Fruit fly (Drosophila melanogaster) whole organism, prepupa: ENCODE results near the gene CG13385.

Experiments used
- Blimp-1 ChIP-seq: fragments of 200-800 bp; sonication (Bioruptor generic); optimal IDR thresholded peaks from 3 replicates; lab custom pipeline; 2017; ENCODE audit warnings: missing biosample characterization, missing genetic modification characterization, mild to moderate bottlenecking, moderate library complexity, missing genetic modification reagents
- CG10631 ChIP-seq: fragments of 200-800 bp; sonication (Bioruptor generic); optimal IDR thresholded peaks from 2 replicates; lab custom pipeline; 2016; ENCODE audit warnings: missing biosample characterization, missing genetic modification characterization
- CG11294 ChIP-seq: fragments of 200-800 bp; sonication (Bioruptor generic); IDR thresholded peaks from 2 replicates; pipeline ENCODE4 v1.3.6; 2022; ENCODE audit warnings: missing biosample characterization, missing genetic modification characterization
- CG11902 ChIP-seq: fragments of 200-800 bp; sonication (Bioruptor generic); optimal IDR thresholded peaks from 3 replicates; lab custom pipeline; 2016; ENCODE audit warnings: missing biosample characterization, missing genetic modification characterization
- CG15336 ChIP-seq: fragments of 200-800 bp; sonication (Bioruptor generic); IDR thresholded peaks from 2 replicates; pipeline ENCODE4 v1.3.6; 2022; ENCODE audit warnings: missing biosample characterization, missing genetic modification characterization
- CG1621 ChIP-seq: fragments of 200-800 bp; sonication (Bioruptor generic); optimal IDR thresholded peaks from 3 replicates; lab custom pipeline; 2018; ENCODE audit warnings: missing biosample characterization, mild to moderate bottlenecking, missing genetic modification characterization
- CG16779 ChIP-seq: fragments of 200-800 bp; sonication (Bioruptor generic); optimal IDR thresholded peaks from 3 replicates; lab custom pipeline; 2017; ENCODE audit warnings: missing biosample characterization, mild to moderate bottlenecking, missing genetic modification characterization
- CG3032 ChIP-seq: fragments of 200-800 bp; optimal IDR thresholded peaks from 2 replicates; lab custom pipeline; 2019; ENCODE audit warnings: missing biosample characterization, mild to moderate bottlenecking, missing genetic modification characterization, moderate library complexity
- CG31627 ChIP-seq: fragments of 200-800 bp; sonication (Bioruptor generic); optimal IDR thresholded peaks from 3 replicates; lab custom pipeline; 2016; ENCODE audit warnings: missing biosample characterization, missing genetic modification characterization
- CG4318 ChIP-seq: fragments of 200-800 bp; sonication (Bioruptor generic); optimal IDR thresholded peaks from 3 replicates; lab custom pipeline; 2017; ENCODE audit warnings: missing biosample characterization, mild to moderate bottlenecking, missing genetic modification characterization
- CG6276 ChIP-seq: fragments of 200-800 bp; sonication (Bioruptor generic); optimal IDR thresholded peaks from 2 replicates; lab custom pipeline; 2017; ENCODE audit warnings: missing biosample characterization, mild to moderate bottlenecking, missing genetic modification characterization
- CG6792 ChIP-seq: fragments of 200-800 bp; sonication (Bioruptor generic); optimal IDR thresholded peaks from 3 replicates; lab custom pipeline; 2016; ENCODE audit warnings: missing biosample characterization, missing genetic modification characterization
- CG6808 ChIP-seq: fragments of 200-800 bp; sonication (Bioruptor generic); optimal IDR thresholded peaks from 3 replicates; lab custom pipeline; 2017; ENCODE audit warnings: missing biosample characterization, missing genetic modification characterization, mild to moderate bottlenecking, moderate library complexity, missing genetic modification reagents
- CG7368 ChIP-seq: fragments of 200-800 bp; sonication (Bioruptor generic); optimal IDR thresholded peaks from 3 replicates; lab custom pipeline; 2016; ENCODE audit warnings: missing biosample characterization, missing genetic modification characterization
- CG8119 ChIP-seq: fragments of 200-800 bp; sonication (Bioruptor generic); IDR thresholded peaks from 3 replicates; pipeline ENCODE4 v1.3.6; 2022; ENCODE audit warnings: missing biosample characterization, missing genetic modification characterization
- CG8632 ChIP-seq: fragments of 200-800 bp; sonication (Bioruptor generic); optimal IDR thresholded peaks from 3 replicates; lab custom pipeline; 2016; ENCODE audit warnings: missing biosample characterization, missing genetic modification characterization
- CG9139 ChIP-seq: fragments of 200-800 bp; sonication (Bioruptor generic); optimal IDR thresholded peaks from 3 replicates; lab custom pipeline; 2017; ENCODE audit warnings: missing biosample characterization, mild to moderate bottlenecking, missing genetic modification characterization
- Eip75B ChIP-seq: fragments of 200-800 bp; sonication (Bioruptor generic); optimal IDR thresholded peaks from 3 replicates; lab custom pipeline; 2016; ENCODE audit warnings: missing biosample characterization, missing genetic modification characterization
- Eip78C ChIP-seq: fragments of 200-800 bp; sonication (Bioruptor generic); peaks from one replicate; lab custom pipeline; 2016; ENCODE audit warnings: missing biosample characterization, missing genetic modification characterization
- Ets96B ChIP-seq: fragments of 200-800 bp; optimal IDR thresholded peaks from 2 replicates; lab custom pipeline; 2019; ENCODE audit warnings: missing biosample characterization, mild to moderate bottlenecking, missing genetic modification characterization, moderate library complexity
- Hr4 ChIP-seq: fragments of 200-800 bp; sonication (Bioruptor generic); optimal IDR thresholded peaks from 3 replicates; lab custom pipeline; 2016; ENCODE audit warnings: missing biosample characterization, missing genetic modification characterization
- Lpt ChIP-seq: fragments of 200-800 bp; sonication (Bioruptor generic); optimal IDR thresholded peaks from 3 replicates; lab custom pipeline; 2016; ENCODE audit warnings: missing biosample characterization, missing genetic modification characterization
- Met ChIP-seq: fragments of 200-800 bp; sonication (Bioruptor generic); optimal IDR thresholded peaks from 3 replicates; lab custom pipeline; 2016; ENCODE audit warnings: missing biosample characterization, missing genetic modification characterization
- OdsH ChIP-seq: fragments of 200-800 bp; sonication (Bioruptor generic); optimal IDR thresholded peaks from 3 replicates; lab custom pipeline; 2016; ENCODE audit warnings: missing biosample characterization, missing genetic modification characterization
- Sox102F ChIP-seq: fragments of 200-800 bp; sonication (Bioruptor generic); optimal IDR thresholded peaks from 2 replicates; lab custom pipeline; 2016; ENCODE audit warnings: missing biosample characterization, mild to moderate bottlenecking, missing genetic modification characterization
- Sox14 ChIP-seq: fragments of 200-800 bp; sonication (Bioruptor generic); optimal IDR thresholded peaks from 3 replicates; lab custom pipeline; 2016; ENCODE audit warnings: missing biosample characterization, missing genetic modification characterization
- cyc ChIP-seq: fragments of 200-800 bp; sonication (Bioruptor generic); optimal IDR thresholded peaks from 3 replicates; lab custom pipeline; 2016; ENCODE audit warnings: missing biosample characterization, missing genetic modification characterization
- dac ChIP-seq: fragments of 200-800 bp; sonication (Bioruptor generic); optimal IDR thresholded peaks from 2 replicates; lab custom pipeline; 2017; ENCODE audit warnings: missing biosample characterization, mild to moderate bottlenecking, missing genetic modification characterization
- dsx ChIP-seq: fragments of 200-800 bp; optimal IDR thresholded peaks from 3 replicates; lab custom pipeline; 2019; ENCODE audit warnings: missing biosample characterization, mild to moderate bottlenecking, missing genetic modification characterization, moderate library complexity; ENCODE audit not compliant: poor library complexity, severe bottlenecking
- fd59A ChIP-seq: fragments of 200-800 bp; sonication (Bioruptor generic); optimal IDR thresholded peaks from 2 replicates; lab custom pipeline; 2017; ENCODE audit warnings: missing biosample characterization, mild to moderate bottlenecking, missing genetic modification characterization, missing genetic modification reagents
- fd85E ChIP-seq: fragments of 200-800 bp; sonication (Bioruptor generic); optimal IDR thresholded peaks from 3 replicates; lab custom pipeline; 2016; ENCODE audit warnings: missing biosample characterization, missing genetic modification characterization
- fkh ChIP-seq: fragments of 200-800 bp; sonication (Bioruptor generic); optimal IDR thresholded peaks from 3 replicates; lab custom pipeline; 2017; ENCODE audit warnings: missing biosample characterization, mild to moderate bottlenecking, missing genetic modification characterization, moderate library complexity
- net ChIP-seq: fragments of 200-800 bp; sonication (Bioruptor generic); optimal IDR thresholded peaks from 3 replicates; lab custom pipeline; 2016; ENCODE audit warnings: missing biosample characterization, missing genetic modification characterization
- salr ChIP-seq, 2 experiments: fragments of 200-800 bp; sonication (Bioruptor generic); optimal IDR thresholded peaks; 3 replicates each; lab custom pipeline; 2016 to 2018; ENCODE audit warnings: missing biosample characterization in 2 of 2, missing genetic modification characterization in 2 of 2, mild to moderate bottlenecking in 1 of 2
- svp ChIP-seq: fragments of 200-800 bp; sonication (Bioruptor generic); peaks from one replicate; lab custom pipeline; 2016; ENCODE audit warnings: missing biosample characterization, missing genetic modification characterization
- topi ChIP-seq: fragments of 200-800 bp; sonication (Bioruptor generic); optimal IDR thresholded peaks from 3 replicates; lab custom pipeline; 2016; ENCODE audit warnings: missing biosample characterization, missing genetic modification characterization
- vri ChIP-seq: fragments of 200-800 bp; sonication (Bioruptor generic); optimal IDR thresholded peaks from 3 replicates; lab custom pipeline; 2016; ENCODE audit warnings: missing biosample characterization, mild to moderate bottlenecking, missing genetic modification characterization

CG13385 gene

DNA sequence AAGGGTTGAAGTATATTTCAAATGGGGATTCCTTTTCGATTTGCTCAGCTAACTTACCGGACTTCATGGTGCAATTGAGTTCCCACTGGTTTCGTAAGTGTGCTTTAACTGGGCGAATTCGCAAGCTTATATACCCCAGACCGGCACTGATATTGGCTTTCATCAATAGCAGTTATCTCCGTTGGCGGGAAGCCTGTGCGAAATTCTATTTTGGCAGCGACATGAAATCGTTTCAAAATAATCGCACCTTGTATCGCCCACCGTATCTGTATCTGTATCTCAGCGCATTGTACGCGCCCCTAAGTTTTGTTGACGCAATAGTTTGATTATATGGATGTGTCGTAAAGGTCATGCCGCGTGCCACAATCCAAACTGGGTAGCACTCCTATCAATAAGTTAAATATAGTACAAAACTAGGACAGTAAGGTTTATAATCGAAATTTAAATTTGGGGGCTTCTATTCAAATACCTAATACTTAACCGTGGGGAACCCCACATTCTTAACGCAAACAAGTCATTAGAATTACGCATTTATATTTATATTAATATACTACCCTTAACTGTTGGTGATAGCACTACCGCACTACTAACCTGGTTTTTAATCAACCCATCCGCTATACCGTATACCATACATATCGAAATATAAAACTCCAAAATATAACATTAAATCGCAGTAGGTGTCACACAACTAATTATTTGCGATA is at the start of gene CG13385, which contains the start of gene Peritrophin-15a:
CG13385 (plus strand) TSS at position 654 of the 704 bp plus-strand sequence.
Peritrophin-15a (minus strand) TSS at position 101 of the 704 bp plus-strand sequence.
- TF ChIP-seq fkh (GFP tag; lab: Kevin White, UChicago), result no peak
- no peak for TF ChIP-seq fd85E
- TF ChIP-seq CG11294 (GFP tag; lab: Robert Waterston, UW), result no peak
- TF ChIP-seq Eip78C (GFP tag; lab: Kevin White, UChicago), result no peak
- TF ChIP-seq CG3032 (tag; lab: Kevin White, UChicago), result no peak

DNA sequence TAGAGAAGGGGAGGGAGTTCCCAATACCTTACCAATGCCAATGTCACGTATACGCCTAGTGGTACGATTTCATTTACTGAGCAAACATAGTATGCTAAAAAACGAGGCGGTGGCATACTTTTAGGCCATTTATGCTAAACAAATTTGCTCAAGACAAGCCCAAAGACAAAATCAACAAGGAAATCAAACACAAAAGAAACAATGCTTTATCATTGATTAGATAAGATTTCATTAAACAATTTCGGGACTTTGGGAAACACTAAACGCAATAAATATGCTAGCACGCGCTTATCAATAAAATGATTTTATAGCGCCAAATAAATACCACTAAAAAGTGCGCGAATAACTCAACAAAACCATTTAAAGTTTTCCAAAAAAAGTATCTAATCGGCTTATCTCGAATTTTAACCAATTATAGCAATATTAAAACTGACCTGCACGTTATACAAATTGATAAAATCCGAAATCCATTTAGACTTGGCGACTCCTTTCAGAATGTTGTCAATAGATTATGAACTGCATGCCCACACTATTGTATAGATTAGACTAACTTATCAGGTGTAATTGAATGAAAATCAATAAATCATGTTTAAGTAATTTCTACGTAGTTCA is 45.8 kb upstream of the CG13385 start:
- no peak for TF ChIP-seq CG6808 (GFP tag; lab: Kevin White, UChicago)
- TF ChIP-seq OdsH (GFP tag; lab: Kevin White, UChicago), result no peak
- no peak for TF ChIP-seq Eip78C (GFP tag; lab: Kevin White, UChicago)
- TF ChIP-seq vri (GFP tag; lab: Kevin White, UChicago), result peak; percentile 28
- no peak for TF ChIP-seq CG31627 (GFP tag; lab: Kevin White, UChicago)
- TF ChIP-seq net, result no peak
- TF ChIP-seq CG7368, result no peak
- no peak for TF ChIP-seq CG3032 (tag; lab: Kevin White, UChicago)
- TF ChIP-seq Eip75B (GFP tag; lab: Kevin White, UChicago), result no peak
- no peak for TF ChIP-seq dsx
- TF ChIP-seq fkh (GFP tag; lab: Kevin White, UChicago), result peak; percentile 74

DNA sequence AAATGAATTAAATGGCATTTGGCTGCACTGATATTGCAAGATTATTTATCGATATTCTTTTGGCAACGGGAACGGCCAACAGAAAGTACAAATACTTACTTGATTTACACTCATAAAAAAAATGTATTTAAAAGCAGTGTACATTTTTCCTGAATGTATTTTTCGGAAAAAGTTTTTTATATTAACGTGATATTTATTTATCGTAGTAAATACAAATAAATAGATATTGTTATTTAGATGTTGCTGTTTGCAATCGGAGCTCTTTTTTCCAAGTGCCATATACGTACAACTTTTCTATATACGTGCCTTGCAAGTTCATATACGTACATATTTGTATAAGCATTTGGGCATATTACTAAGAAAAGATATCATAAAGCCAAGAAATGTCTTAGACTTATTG is 45.1 kb upstream of the CG13385 start:
- TF ChIP-seq CG1621 (tag; lab: Kevin White, UChicago) (no peak), fd59A (GFP tag; lab: Kevin White, UChicago) (no peak), CG4318 (no peak), Sox102F (GFP tag; lab: Kevin White, UChicago) (no peak), Lpt (GFP tag; lab: Kevin White, UChicago) (no peak), cyc (GFP tag; lab: Kevin White, UChicago) (peak; percentile 21), Met (GFP tag; lab: Kevin White, UChicago) (peak; percentile 31), topi (GFP tag; lab: Kevin White, UChicago) (peak; percentile 26), CG11902 (GFP tag; lab: Kevin White, UChicago) (no peak), CG15336 (GFP tag; lab: Robert Waterston, UW) (no peak), net (no peak), CG10631 (GFP tag; lab: Kevin White, UChicago) (no peak), salr (GFP tag; optimal IDR thresholded peaks at IDR 0.05; lab: Kevin White, UChicago) (no peak), svp (peak; percentile 51)

DNA sequence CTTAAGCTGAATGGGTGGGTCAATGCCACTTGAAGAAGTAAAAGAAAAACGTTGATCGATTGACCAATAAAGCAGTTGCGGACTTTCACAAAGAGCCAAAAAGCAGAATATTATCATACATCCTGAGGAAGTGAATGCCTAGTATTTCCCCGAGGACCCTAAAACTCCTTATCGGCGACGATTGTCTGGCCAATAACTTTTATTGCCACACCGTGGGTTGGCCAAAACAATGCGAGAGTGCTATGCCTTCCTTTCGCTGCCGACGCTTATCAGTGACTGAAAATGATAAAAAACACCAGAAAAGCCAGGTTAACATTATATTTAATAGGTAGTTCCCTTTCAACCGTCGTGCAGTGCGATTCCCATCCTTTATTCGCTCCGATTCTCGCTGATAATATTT is 44.6 kb upstream of the CG13385 start, which contains the start of gene Mur29B:
Mur29B (plus strand) TSS at position 324 of the 400 bp plus-strand sequence.
- TF ChIP-seq Lpt (GFP tag; lab: Kevin White, UChicago), result no peak
- peak; percentile 50 for TF ChIP-seq vri (GFP tag; lab: Kevin White, UChicago)
- TF ChIP-seq Ets96B, result no peak
- TF ChIP-seq, all 60 proteins: peak for 1

DNA sequence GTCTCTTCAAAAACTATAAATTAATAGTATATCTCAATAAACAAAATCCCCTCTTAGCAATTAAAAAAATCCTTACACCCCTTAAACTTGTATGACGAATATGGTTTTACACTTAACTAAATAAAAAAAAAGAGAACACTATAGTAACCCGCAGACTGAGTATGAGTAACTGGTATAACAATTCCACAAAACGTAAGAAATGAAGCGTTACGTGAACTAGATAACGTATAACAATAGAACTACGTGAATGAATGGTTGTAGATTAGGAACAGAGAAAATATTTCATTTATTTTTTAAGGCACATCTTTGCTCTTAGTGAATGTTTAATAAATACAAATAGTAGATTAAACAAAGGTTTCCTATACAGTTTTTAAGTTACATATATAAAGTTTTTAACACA is 41.0 kb upstream of the CG13385 start:
- no peak for TF ChIP-seq vri (GFP tag; lab: Kevin White, UChicago)
- no peak for TF ChIP-seq dac
- TF ChIP-seq CG9139 (GFP tag; lab: Kevin White, UChicago), result no peak
- no peak for TF ChIP-seq net
- no peak for TF ChIP-seq Blimp-1 (GFP tag; lab: Kevin White, UChicago)
- TF ChIP-seq OdsH (GFP tag; lab: Kevin White, UChicago), result no peak
- TF ChIP-seq Sox102F (GFP tag; lab: Kevin White, UChicago), result no peak
- no peak for TF ChIP-seq svp
- no peak for TF ChIP-seq CG8632 (GFP tag; lab: Kevin White, UChicago)
- TF ChIP-seq CG8119 (GFP tag; lab: Robert Waterston, UW), result no peak
- TF ChIP-seq CG1621 (tag; lab: Kevin White, UChicago), result no peak
- no peak for TF ChIP-seq Met (GFP tag; lab: Kevin White, UChicago)
- TF ChIP-seq CG7368, result no peak
- no peak for TF ChIP-seq Ets96B
- TF ChIP-seq Hr4 (GFP tag; lab: Kevin White, UChicago), result no peak
- no peak for TF ChIP-seq CG4318
- no peak for TF ChIP-seq CG6276 (GFP tag; lab: Kevin White, UChicago)
- TF ChIP-seq Sox14 (GFP tag; lab: Kevin White, UChicago), result no peak
- no peak for TF ChIP-seq CG6792 (GFP tag; lab: Kevin White, UChicago)
- no peak for TF ChIP-seq CG16779
